Fruit fly (Drosophila melanogaster): ENCODE measurements around the gene ND-SGDH.

DNA sequence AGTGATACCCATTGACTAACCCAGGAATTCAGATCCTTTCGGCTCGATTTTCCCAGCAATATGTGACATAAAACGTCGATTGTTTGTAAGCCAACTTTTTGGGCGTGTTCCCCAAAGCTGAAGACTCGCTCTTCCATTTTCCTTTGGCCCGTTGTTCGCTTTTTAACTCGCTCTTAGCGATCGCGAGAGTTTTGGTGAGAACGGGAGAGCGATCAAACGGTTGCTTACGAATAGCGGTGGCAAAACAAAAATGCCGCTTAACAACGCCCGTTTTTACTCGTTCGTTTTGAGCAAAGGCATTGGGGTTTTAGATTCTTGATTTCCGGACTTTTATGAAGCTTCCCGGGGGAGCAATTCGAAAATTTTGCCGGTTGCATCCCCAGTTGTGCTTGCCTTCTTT, 8.6 kb upstream of the ND-SGDH start:
- TF ChIP-seq CTCF (optimal IDR thresholded peaks at IDR 0.05) (no peak), CG8478 (optimal IDR thresholded peaks at IDR 0.05) (no peak)
